Fruit fly (Drosophila melanogaster) ovary, adult (tissue): ENCODE data around the gene Ubqn.

ENCODE experiments used
- CG17801 ChIP-seq: fragments of 200-800 bp; optimal IDR thresholded peaks from 2 replicates; lab custom pipeline; 2019; ENCODE audit warnings: missing biosample characterization, mild to moderate bottlenecking, missing genetic modification characterization, moderate library complexity; ENCODE audit not compliant: partially characterized antibody

The Ubqn gene

dm6 chrX:19712898-19713627 is 29.5 kb downstream of the Ubqn start, which contains the start of gene meso18E:
TSS of gene meso18E (minus strand) at chrX:19713045.
- no peak for TF ChIP-seq CG17801 (GFP tag; lab: Kevin White, UChicago)

- no peak for TF ChIP-seq CG17801 (GFP tag; lab: Kevin White, UChicago)
Observed at dm6 chrX:19714816-19715215, 31.2 kb downstream of the Ubqn start.

dm6 chrX:19716325-19716917 is 32.8 kb downstream of the Ubqn start:
- TF ChIP-seq CG17801 (GFP tag; lab: Kevin White, UChicago): no peak

dm6 chrX:19717041-19717440 is 33.4 kb downstream of the Ubqn start:
- TF ChIP-seq CG17801 (GFP tag; lab: Kevin White, UChicago): no peak

- TF ChIP-seq CG17801 (GFP tag; lab: Kevin White, UChicago): no peak
Observed at dm6 chrX:19717988-19718973, 34.7 kb downstream of the Ubqn start, which contains the start of gene CG12531. TSS of gene CG12531 (plus strand) at chrX:19718923.

dm6 chrX:19730844-19731243 is 47.2 kb downstream of the Ubqn start, which contains the start of gene AP-1-2beta:
TSS of gene AP-1-2beta (plus strand) at chrX:19731004.
- peak; percentile 45 for TF ChIP-seq CG17801 (GFP tag; lab: Kevin White, UChicago)

dm6 chrX:19735270-19735669 is 51.7 kb downstream of the Ubqn start, which contains the start of gene CG14234:
TSS of gene CG14234 (plus strand) at chrX:19735570.
- no peak for TF ChIP-seq CG17801 (GFP tag; lab: Kevin White, UChicago)
